Fruit fly (Drosophila melanogaster): ENCODE data around the gene CG9806.

dm6 chrX:10587445-10587844, 39.5 kb downstream of the CG9806 start:
- no peak for TF ChIP-seq Elba2 (GFP tag; optimal IDR thresholded peaks at IDR 0.05)
- no peak for TF ChIP-seq pros (GFP tag; optimal IDR thresholded peaks at IDR 0.05)
- peak; percentile 31 for TF ChIP-seq Fer3 (tag; optimal IDR thresholded peaks at IDR 0.05)
- TF ChIP-seq HLHmδ (GFP tag; optimal IDR thresholded peaks at IDR 0.05): no peak
- TF ChIP-seq corto (GFP tag; optimal IDR thresholded peaks at IDR 0.05): no peak
- TF ChIP-seq oc (tag; optimal IDR thresholded peaks at IDR 0.05): no peak
- TF ChIP-seq pb (GFP tag; optimal IDR thresholded peaks at IDR 0.05): no peak
- TF ChIP-seq tx (GFP tag; optimal IDR thresholded peaks at IDR 0.05): peak; percentile 18
- TF ChIP-seq CG2120 (GFP tag; optimal IDR thresholded peaks at IDR 0.05): peak; percentile 61
- TF ChIP-seq run (tag; optimal IDR thresholded peaks at IDR 0.05): no peak
- TF ChIP-seq Poxn (GFP tag; IDR thresholded peaks at IDR 0.05): no peak
- no peak for TF ChIP-seq sc (optimal IDR thresholded peaks at IDR 0.05)
- TF ChIP-seq sc (GFP tag; optimal IDR thresholded peaks at IDR 0.05): no peak
- TF ChIP-seq CG3163 (GFP tag; optimal IDR thresholded peaks at IDR 0.05): no peak
